Worm (Caenorhabditis elegans): ENCODE data around the gene col-129.
"Not testable (repeated sequence)": the region's sequence is repeated elsewhere in the genome, so short reads cannot be mapped to it uniquely, and the experiment has no call there.

The col-129 gene

ce11 chrIV:12143231-12143630, 33.0 kb upstream of the col-129 start, which contains the start of gene B0001.5:
B0001.5 (minus strand) TSS chrIV:12143331.
- TF ChIP-seq R02D3.7 (tag; optimal IDR thresholded peaks at IDR 0.05) = no peak
- TF ChIP-seq skn-1 (tag; optimal IDR thresholded peaks at IDR 0.05) = no peak
- TF ChIP-seq unc-39 (tag; optimal IDR thresholded peaks at IDR 0.05) = no peak
- no peak for TF ChIP-seq pha-4 (tag; optimal IDR thresholded peaks at IDR 0.05)
- TF ChIP-seq snpc-4 (tag; optimal IDR thresholded peaks at IDR 0.05) = no peak
- no peak for TF ChIP-seq mml-1 (tag; optimal IDR thresholded peaks at IDR 0.05)
- TF ChIP-seq ceh-9 (tag; optimal IDR thresholded peaks at IDR 0.05) = no peak
- TF ChIP-seq lin-15B (tag; optimal IDR thresholded peaks at IDR 0.05) = no peak
- no peak for TF ChIP-seq fkh-10 (GFP tag; optimal IDR thresholded peaks at IDR 0.05)
- no peak for TF ChIP-seq ceh-28 (tag; optimal IDR thresholded peaks at IDR 0.05)
- TF ChIP-seq lin-39 (tag; optimal IDR thresholded peaks at IDR 0.05) = no peak
- TF ChIP-seq elt-2 (tag; optimal IDR thresholded peaks at IDR 0.05) = no peak
- TF ChIP-seq eor-1 (tag; optimal IDR thresholded peaks at IDR 0.05) = no peak

- no peak for TF ChIP-seq nhr-11 (tag; optimal IDR thresholded peaks at IDR 0.05)
- TF ChIP-seq aly-2 (tag; optimal IDR thresholded peaks at IDR 0.05) = no peak
- no peak for TF ChIP-seq elt-2 (tag; optimal IDR thresholded peaks at IDR 0.05)
- no peak for TF ChIP-seq pqm-1 (tag; optimal IDR thresholded peaks at IDR 0.05)
- TF ChIP-seq unc-39 (tag; optimal IDR thresholded peaks at IDR 0.05) = no peak
- TF ChIP-seq ceh-28 (tag; optimal IDR thresholded peaks at IDR 0.05) = no peak
- no peak for TF ChIP-seq zag-1 (tag; optimal IDR thresholded peaks at IDR 0.05)
- no peak for TF ChIP-seq lin-15B (tag; optimal IDR thresholded peaks at IDR 0.05)
- no peak for TF ChIP-seq mml-1 (tag; optimal IDR thresholded peaks at IDR 0.05)
- TF ChIP-seq nhr-77 (tag; optimal IDR thresholded peaks at IDR 0.05) = no peak
- no peak for TF ChIP-seq ztf-11 (tag; optimal IDR thresholded peaks at IDR 0.05)
- no peak for TF ChIP-seq nhr-12 (tag; optimal IDR thresholded peaks at IDR 0.05)
- no peak for TF ChIP-seq ztf-4 (tag; optimal IDR thresholded peaks at IDR 0.05)
- TF ChIP-seq snpc-4 (tag; optimal IDR thresholded peaks at IDR 0.05) = no peak
- TF ChIP-seq skn-1 (tag; optimal IDR thresholded peaks at IDR 0.05) = no peak
Observed at ce11 chrIV:12140959-12141358, 30.7 kb upstream of the col-129 start, which contains the start of gene B0001.8. B0001.8 (minus strand) TSS chrIV:12141059.

DNA sequence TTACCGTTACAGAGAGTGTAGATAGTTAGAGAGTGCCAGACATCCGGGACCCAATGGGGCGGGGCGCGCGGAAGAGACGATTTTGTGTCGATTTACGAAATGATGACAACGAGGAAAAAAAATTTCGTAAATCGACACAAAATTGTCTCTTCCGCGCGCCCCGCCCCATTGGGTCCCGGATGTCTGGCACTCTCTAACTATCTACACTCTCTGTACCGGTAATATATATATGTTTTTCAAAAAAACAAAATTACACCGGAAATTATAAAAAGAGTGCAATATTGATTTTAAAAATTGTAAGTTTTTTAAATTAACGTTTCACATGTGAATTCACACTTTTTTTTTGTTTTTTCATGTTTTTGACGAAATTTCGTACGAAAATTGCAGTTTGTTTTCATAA, 27.9 kb upstream of the col-129 start, which contains the start of gene B0001.4:
B0001.4 (minus strand) TSS at position 101 of the 400 bp plus-strand sequence.
- TF ChIP-seq aly-2, egl-5, fos-1 (tag; optimal IDR thresholded peaks at IDR 0.05): not testable (repeated sequence)

ce11 chrIV:12134991-12135390, 24.8 kb upstream of the col-129 start:
- no peak for TF ChIP-seq ZK546.5 (tag; optimal IDR thresholded peaks at IDR 0.05)
- TF ChIP-seq nhr-12 (tag; optimal IDR thresholded peaks at IDR 0.05) = no peak
- TF ChIP-seq pha-4 (tag; optimal IDR thresholded peaks at IDR 0.05) = no peak
- no peak for TF ChIP-seq zag-1 (tag; optimal IDR thresholded peaks at IDR 0.05)
- TF ChIP-seq nhr-77 (tag; optimal IDR thresholded peaks at IDR 0.05) = no peak
- TF ChIP-seq ceh-82 (tag; optimal IDR thresholded peaks at IDR 0.05) = no peak
- TF ChIP-seq ceh-9 (tag; optimal IDR thresholded peaks at IDR 0.05) = no peak
- TF ChIP-seq egl-5 (tag; optimal IDR thresholded peaks at IDR 0.05) = no peak
- TF ChIP-seq egl-27 (tag; optimal IDR thresholded peaks at IDR 0.05) = no peak
- TF ChIP-seq nhr-23 (tag; optimal IDR thresholded peaks at IDR 0.05) = no peak
- TF ChIP-seq lin-15B (tag; optimal IDR thresholded peaks at IDR 0.05) = no peak
- no peak for TF ChIP-seq mdl-1 (tag; optimal IDR thresholded peaks at IDR 0.05)
- TF ChIP-seq daf-12 (tag; optimal IDR thresholded peaks at IDR 0.05) = no peak

- no peak for TF ChIP-seq nhr-67 (tag; optimal IDR thresholded peaks at IDR 0.05)
- no peak for TF ChIP-seq nhr-237 (tag; optimal IDR thresholded peaks at IDR 0.05)
- TF ChIP-seq nhr-25 (tag; optimal IDR thresholded peaks at IDR 0.05) = no peak
- TF ChIP-seq daf-12 (tag; optimal IDR thresholded peaks at IDR 0.05) = no peak
- TF ChIP-seq fkh-2 (tag; optimal IDR thresholded peaks at IDR 0.05) = no peak
- no peak for TF ChIP-seq R02D3.7 (tag; optimal IDR thresholded peaks at IDR 0.05)
- no peak for TF ChIP-seq unc-62 (GFP tag; optimal IDR thresholded peaks at IDR 0.05)
- TF ChIP-seq lin-15B (tag; optimal IDR thresholded peaks at IDR 0.05) = no peak
Observed at ce11 chrIV:12133776-12134175, 23.5 kb upstream of the col-129 start.

Data from whole organism, L3 larva.